Worm (Caenorhabditis elegans) whole organism, mixed stage, embryonic: Measurements from ENCODE around the gene srbc-66.

Experiments used
- elt-1 ChIP-seq: sonication (generic microtip); optimal IDR thresholded peaks from 2 replicates; lab custom pipeline; 2017; ENCODE audit warnings: missing genetic modification characterization, mild to moderate bottlenecking, missing compliant biosample characterization, antibody characterized with exemption, moderate library complexity, borderline replicate concordance; ENCODE audit not compliant: insufficient read depth
- snpc-4 ChIP-seq: fragments of 150-350 bp; optimal IDR thresholded peaks from 2 replicates; lab custom pipeline; 2014; ENCODE audit warnings: missing biosample characterization, missing genetic modification characterization
- unc-62 ChIP-seq: fragments of 150-350 bp; optimal IDR thresholded peaks from 2 replicates; lab custom pipeline; 2014; ENCODE audit warnings: missing biosample characterization, missing genetic modification reagents, missing genetic modification characterization
- ztf-11 ChIP-seq: fragments of 150-350 bp; optimal IDR thresholded peaks from 2 replicates; lab custom pipeline; 2014; ENCODE audit warnings: missing biosample characterization, missing genetic modification characterization

DNA sequence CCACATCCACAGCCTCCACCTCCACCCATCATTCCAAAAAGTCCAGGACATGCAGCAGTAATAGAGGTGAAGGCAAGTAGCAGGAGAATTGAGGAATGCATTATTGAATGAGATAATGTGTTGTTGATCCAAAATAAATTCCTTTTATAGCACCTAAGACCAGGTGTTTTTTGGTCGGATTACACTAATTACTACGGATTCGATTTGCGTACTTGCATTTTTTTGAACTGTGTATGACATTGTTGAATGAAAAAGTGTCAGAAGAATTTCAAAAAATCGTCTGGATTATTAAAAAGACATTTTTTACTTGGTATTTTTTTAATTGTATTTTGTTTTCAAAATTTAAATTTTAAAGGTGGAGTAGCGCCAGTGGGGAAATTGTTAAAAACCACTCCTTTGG, 21.3 kb downstream of the srbc-66 start, which contains the start of gene grl-28:
- TF ChIP-seq unc-62 (GFP tag; lab: Kevin White, UChicago) = no peak
- no peak for TF ChIP-seq snpc-4 (tag; lab: Kevin White, UChicago)
- no peak for TF ChIP-seq ztf-11 (tag; lab: Kevin White, UChicago)
- no peak for TF ChIP-seq elt-1 (tag; lab: Kevin White, UChicago)
